ENCODE assay signal across 5 fruit fly cellular contexts in genomic region chrX:15709624-15709983, dm6.
A peak's percentile ranks its signal among the peaks of the same experiment; 100 is the strongest.
TF ChIP-seq lines count a peak whose summit lies in the region.

No protein-coding gene starts in this region.

- no peak for TF ChIP-seq CTCF in whole organism, embryonic (GFP tag; optimal IDR thresholded peaks at IDR 0.05; lab: Kevin White, UChicago)

TF ChIP-seq in whole organism, adult, 20 proteins besides CTCF, POLR2A, EP300 and RAD21:
- TF ChIP-seq tj (GFP tag; optimal IDR thresholded peaks at IDR 0.05; lab: Kevin White, UChicago) = peak; percentile 90
- TF ChIP-seq Hr96 (GFP tag; optimal IDR thresholded peaks at IDR 0.05; lab: Kevin White, UChicago) = no peak

TF ChIP-seq in whole organism, embryonic, 481 proteins besides CTCF, POLR2A, EP300 and RAD21 (continues in another document):
- TF ChIP-seq CG4282 (GFP tag; optimal IDR thresholded peaks at IDR 0.05; lab: Kevin White, UChicago) (peak; percentile 31), grau (tag; optimal IDR thresholded peaks at IDR 0.05; lab: Kevin White, UChicago) (peak; percentile 14), lilli (GFP tag; optimal IDR thresholded peaks at IDR 0.05; lab: Kevin White, UChicago) (peak; percentile 9), h (optimal IDR thresholded peaks at IDR 0.05; lab: Kevin White, UChicago) (no peak), CG14667 (GFP tag; IDR thresholded peaks at IDR 0.05; lab: Robert Waterston, UW) (no peak), CG10274 (GFP tag; optimal IDR thresholded peaks at IDR 0.05; lab: Kevin White, UChicago) (peak; percentile 12), Dek (tag; optimal IDR thresholded peaks at IDR 0.05; lab: Kevin White, UChicago) (peak; percentile 15), CG11247 (GFP tag; IDR thresholded peaks at IDR 0.05; lab: Robert Waterston, UW) (0 out of 2 replicates have a peak, but pooled peaks have one; percentile 5), HLHmδ (GFP tag; optimal IDR thresholded peaks at IDR 0.05; lab: Kevin White, UChicago) (no peak), CG11696 (GFP tag; IDR thresholded peaks at IDR 0.05; lab: Robert Waterston, UW) (0 out of 2 replicates have a peak, but pooled peaks have one; percentile 32), CG4707 (GFP tag; optimal IDR thresholded peaks at IDR 0.05; lab: Kevin White, UChicago) (peak; percentile 98), CG2199 (GFP tag; IDR thresholded peaks at IDR 0.05; lab: Robert Waterston, UW) (0 out of 3 replicates have a peak, but pooled peaks have one; percentile 12), phol (tag; optimal IDR thresholded peaks at IDR 0.05; lab: Kevin White, UChicago) (peak; percentile 8), CG1603 (tag; optimal IDR thresholded peaks at IDR 0.05; lab: Kevin White, UChicago) (peak; percentile 22), bcd (GFP tag; optimal IDR thresholded peaks at IDR 0.05; lab: Kevin White, UChicago) (peak; percentile 19), tgo (GFP tag; IDR thresholded peaks at IDR 0.05; lab: Robert Waterston, UW) (0 out of 3 replicates have a peak, but pooled peaks have one; percentile 34), row (GFP tag; IDR thresholded peaks at IDR 0.05; lab: Robert Waterston, UW) (peak; percentile 60), mirr (GFP tag; optimal IDR thresholded peaks at IDR 0.05; lab: Kevin White, UChicago) (no peak), Poxn (GFP tag; IDR thresholded peaks at IDR 0.05; lab: Robert Waterston, UW) (no peak), CG2120 (GFP tag; optimal IDR thresholded peaks at IDR 0.05; lab: Kevin White, UChicago) (peak; percentile 8), CG18764 (GFP tag; optimal IDR thresholded peaks at IDR 0.05; lab: Kevin White, UChicago) (no peak)

TF ChIP-seq in whole organism, prepupa, 60 proteins besides CTCF, POLR2A, EP300 and RAD21 (continues in another document):
- TF ChIP-seq Lpt (GFP tag; optimal IDR thresholded peaks at IDR 0.05; lab: Kevin White, UChicago) (no peak), acj6 (GFP tag; optimal IDR thresholded peaks at IDR 0.05; lab: Kevin White, UChicago) (no peak), Met (GFP tag; optimal IDR thresholded peaks at IDR 0.05; lab: Kevin White, UChicago) (no peak), topi (GFP tag; optimal IDR thresholded peaks at IDR 0.05; lab: Kevin White, UChicago) (no peak), Hr38 (GFP tag; optimal IDR thresholded peaks at IDR 0.05; lab: Kevin White, UChicago) (no peak), Hr4 (GFP tag; optimal IDR thresholded peaks at IDR 0.05; lab: Kevin White, UChicago) (no peak), Sox102F (GFP tag; optimal IDR thresholded peaks at IDR 0.05; lab: Kevin White, UChicago) (no peak), CG4318 (GFP tag; optimal IDR thresholded peaks at IDR 0.05; lab: Kevin White, UChicago) (no peak), lz (GFP tag; optimal IDR thresholded peaks at IDR 0.05; lab: Kevin White, UChicago) (peak; percentile 6), CG6163 (GFP tag; IDR thresholded peaks at IDR 0.05; lab: Robert Waterston, UW) (0 out of 3 replicates have a peak, but pooled peaks have one; percentile 30), Smox (GFP tag; optimal IDR thresholded peaks at IDR 0.05; lab: Kevin White, UChicago) (no peak), CG6808 (GFP tag; optimal IDR thresholded peaks at IDR 0.05; lab: Kevin White, UChicago) (peak; percentile 98), CG34406 (GFP tag; optimal IDR thresholded peaks at IDR 0.05; lab: Kevin White, UChicago) (no peak), fd85E (GFP tag; optimal IDR thresholded peaks at IDR 0.05; lab: Kevin White, UChicago) (no peak), CG9139 (GFP tag; optimal IDR thresholded peaks at IDR 0.05; lab: Kevin White, UChicago) (no peak), CG15336 (GFP tag; IDR thresholded peaks at IDR 0.05; lab: Robert Waterston, UW) (peak; percentile 38; the same call in 1 of the 2 replicates), Hr39 (GFP tag; optimal IDR thresholded peaks at IDR 0.05; lab: Kevin White, UChicago) (peak; percentile 44), spab (GFP tag; optimal IDR thresholded peaks at IDR 0.05; lab: Kevin White, UChicago) (no peak), CG6276 (GFP tag; optimal IDR thresholded peaks at IDR 0.05; lab: Kevin White, UChicago) (no peak), CG6854 (GFP tag; optimal IDR thresholded peaks at IDR 0.05; lab: Kevin White, UChicago) (no peak), CG11902 (GFP tag; optimal IDR thresholded peaks at IDR 0.05; lab: Kevin White, UChicago) (peak; percentile 3), CG3919 (GFP tag; optimal IDR thresholded peaks at IDR 0.05; lab: Kevin White, UChicago) (peak; percentile 35), Ets21C (GFP tag; optimal IDR thresholded peaks at IDR 0.05; lab: Kevin White, UChicago) (no peak), salr (GFP tag; optimal IDR thresholded peaks at IDR 0.05; lab: Kevin White, UChicago) (no peak)

TF ChIP-seq in whole organism, pupa, 21 proteins besides CTCF, POLR2A, EP300 and RAD21:
- peak; percentile 8 for TF ChIP-seq CG8301 (tag; optimal IDR thresholded peaks at IDR 0.05; lab: Kevin White, UChicago)
- TF ChIP-seq CG15710 (tag; optimal IDR thresholded peaks at IDR 0.05; lab: Kevin White, UChicago) = peak; percentile 0
- peak; percentile 31; the same call in 2 of the 3 replicates for TF ChIP-seq CG4496 (GFP tag; IDR thresholded peaks at IDR 0.05; lab: Robert Waterston, UW)
- peak; percentile 2 for TF ChIP-seq CG8159 (tag; optimal IDR thresholded peaks at IDR 0.05; lab: Kevin White, UChicago)
- TF ChIP-seq rn (GFP tag; IDR thresholded peaks at IDR 0.05; lab: Robert Waterston, UW) = no peak
- TF ChIP-seq CG9948 (tag; optimal IDR thresholded peaks at IDR 0.05; lab: Kevin White, UChicago) = no peak
TF ChIP-seq in whole organism, pupa: peak in this region for 4.

TF ChIP-seq in whole organism, wandering third instar larva, 38 proteins besides CTCF, POLR2A, EP300 and RAD21:
- TF ChIP-seq Rel (GFP tag; optimal IDR thresholded peaks at IDR 0.05; lab: Kevin White, UChicago) (no peak), Rel (tag; optimal IDR thresholded peaks at IDR 0.05; lab: Kevin White, UChicago) (no peak), HLH106 (tag; optimal IDR thresholded peaks at IDR 0.05; lab: Kevin White, UChicago) (no peak), Hnf4 (GFP tag; optimal IDR thresholded peaks at IDR 0.05; lab: Kevin White, UChicago) (peak; percentile 4), Hr78 (GFP tag; optimal IDR thresholded peaks at IDR 0.05; lab: Kevin White, UChicago) (no peak), Dif (GFP tag; optimal IDR thresholded peaks at IDR 0.05; lab: Kevin White, UChicago; ENCODE audit: partially characterized antibody) (no peak), dl (GFP tag; optimal IDR thresholded peaks at IDR 0.05; lab: Kevin White, UChicago; ENCODE audit: insufficient read depth in 1 of 2, partially characterized antibody in 2 of 2) (no peak), CG32264 (GFP tag; optimal IDR thresholded peaks at IDR 0.05; lab: Kevin White, UChicago) (no peak), ey (GFP tag; optimal IDR thresholded peaks at IDR 0.05; lab: Kevin White, UChicago) (peak; percentile 9), dsf (GFP tag; optimal IDR thresholded peaks at IDR 0.05; lab: Kevin White, UChicago; ENCODE audit: borderline replicate concordance) (no peak), jim (GFP tag; optimal IDR thresholded peaks at IDR 0.05; lab: Kevin White, UChicago) (no peak), pan (optimal IDR thresholded peaks at IDR 0.05; lab: Kevin White, UChicago) (no peak), N (GFP tag; optimal IDR thresholded peaks at IDR 0.05; lab: Kevin White, UChicago) (no peak), Abd-B (GFP tag; optimal IDR thresholded peaks at IDR 0.05; lab: Kevin White, UChicago) (no peak), lola (GFP tag; optimal IDR thresholded peaks at IDR 0.05; lab: Kevin White, UChicago) (no peak), GATAd (GFP tag; optimal IDR thresholded peaks at IDR 0.05; lab: Kevin White, UChicago) (no peak), h (GFP tag; optimal IDR thresholded peaks at IDR 0.05; lab: Kevin White, UChicago) (no peak), Myc (optimal IDR thresholded peaks at IDR 0.05; lab: Kevin White, UChicago) (no peak), dmrt93B (GFP tag; optimal IDR thresholded peaks at IDR 0.05; lab: Kevin White, UChicago) (no peak), Hr83 (GFP tag; optimal IDR thresholded peaks at IDR 0.05; lab: Kevin White, UChicago; ENCODE audit: poor library complexity, severe bottlenecking) (peak; percentile 13), sv (GFP tag; optimal IDR thresholded peaks at IDR 0.05; lab: Kevin White, UChicago) (no peak), Dfd (GFP tag; optimal IDR thresholded peaks at IDR 0.05; lab: Kevin White, UChicago) (no peak), foxo (GFP tag; optimal IDR thresholded peaks at IDR 0.05; lab: Kevin White, UChicago) (peak in 1 of 2 experiments; percentile 40), Mio (GFP tag; optimal IDR thresholded peaks at IDR 0.05; lab: Kevin White, UChicago) (no peak), usp (GFP tag; optimal IDR thresholded peaks at IDR 0.05; lab: Kevin White, UChicago) (no peak), Jra (GFP tag; optimal IDR thresholded peaks at IDR 0.05; lab: Kevin White, UChicago) (no peak), tai (GFP tag; optimal IDR thresholded peaks at IDR 0.05; lab: Kevin White, UChicago) (no peak), brk (GFP tag; optimal IDR thresholded peaks at IDR 0.05; lab: Kevin White, UChicago) (no peak), Sp1 (GFP tag; optimal IDR thresholded peaks at IDR 0.05; lab: Kevin White, UChicago) (no peak), sage (GFP tag; optimal IDR thresholded peaks at IDR 0.05; lab: Kevin White, UChicago) (no peak), br (GFP tag; optimal IDR thresholded peaks at IDR 0.05; lab: Kevin White, UChicago) (peak; percentile 36), psq (GFP tag; optimal IDR thresholded peaks at IDR 0.05; lab: Kevin White, UChicago) (peak; percentile 6), fru (GFP tag; optimal IDR thresholded peaks at IDR 0.05; lab: Kevin White, UChicago) (no peak), CG9705 (GFP tag; optimal IDR thresholded peaks at IDR 0.05; lab: Kevin White, UChicago) (no peak), Vsx2 (GFP tag; optimal IDR thresholded peaks at IDR 0.05; lab: Kevin White, UChicago; ENCODE audit: partially characterized antibody) (no peak), woc (GFP tag; optimal IDR thresholded peaks at IDR 0.05; lab: Kevin White, UChicago) (peak; percentile 3), CrebA (GFP tag; optimal IDR thresholded peaks at IDR 0.05; lab: Kevin White, UChicago; ENCODE audit: borderline replicate concordance) (no peak), OdsH (GFP tag; optimal IDR thresholded peaks at IDR 0.05; lab: Kevin White, UChicago) (no peak), rgr (GFP tag; optimal IDR thresholded peaks at IDR 0.05; lab: Kevin White, UChicago) (peak; percentile 38)
